Worm (Caenorhabditis elegans) whole organism, late embryonic: ENCODE data around the gene srx-2.

Source experiments
- odd-2 ChIP-seq: sonication (generic microtip); optimal IDR thresholded peaks from 2 replicates; lab custom pipeline; 2017; ENCODE audit warnings: antibody characterized with exemption, mild to moderate bottlenecking, missing genetic modification characterization, missing compliant biosample characterization
- unc-55 ChIP-seq: sonication (generic microtip); optimal IDR thresholded peaks from 2 replicates; lab custom pipeline; 2017; ENCODE audit warnings: missing biosample characterization, missing genetic modification reagents, missing genetic modification characterization

DNA sequence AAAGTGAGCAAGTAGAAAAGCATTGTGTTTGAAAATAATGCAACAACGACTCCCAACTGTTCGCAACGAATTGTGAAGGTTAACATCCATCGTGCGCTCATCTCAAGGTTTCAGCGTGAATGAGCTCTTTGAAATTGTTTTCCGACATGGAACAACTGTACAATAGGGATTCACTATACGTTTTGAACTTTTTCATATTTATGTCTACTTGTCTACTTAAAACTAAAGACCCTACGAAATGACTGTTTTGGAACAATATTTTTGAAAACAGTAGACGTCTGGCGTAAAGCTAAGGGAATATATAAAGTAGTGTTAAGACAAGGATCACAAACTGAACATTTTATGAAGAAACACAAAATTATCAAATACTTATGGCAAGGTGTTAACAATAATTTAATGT lies 25.7 kb upstream of the srx-2 start, which contains the start of gene str-86:
- TF ChIP-seq unc-55 (GFP tag; lab: Kevin White, UChicago) (no peak), odd-2 (tag; lab: Kevin White, UChicago) (no peak)
